Worm (Caenorhabditis elegans): ENCODE data around the gene F59F4.3.

F59F4.3 gene

ce11 chrX:15865868-15866555, 18.6 kb upstream of the F59F4.3 start, which contains the start of the genes csb-1 and F53H4.4:
Gene csb-1 (minus strand): TSS chrX:15865918.
Gene F53H4.4 (plus strand): TSS chrX:15866387.
- TF ChIP-seq mep-1 (tag; optimal IDR thresholded peaks at IDR 0.05) (peak; percentile 84), nhr-28 (tag; optimal IDR thresholded peaks at IDR 0.05) (no peak), drap-1 (GFP tag; optimal IDR thresholded peaks at IDR 0.05) (no peak), sem-2 (GFP tag; optimal IDR thresholded peaks at IDR 0.05) (no peak), lin-13 (tag; optimal IDR thresholded peaks at IDR 0.05) (peak; percentile 37), pha-4 (tag; optimal IDR thresholded peaks at IDR 0.05) (no peak), elt-3 (tag; optimal IDR thresholded peaks at IDR 0.05) (no peak), unc-62 (GFP tag; optimal IDR thresholded peaks at IDR 0.05) (no peak), hlh-1 (tag; optimal IDR thresholded peaks at IDR 0.05) (no peak), nhr-76 (tag; optimal IDR thresholded peaks at IDR 0.05) (no peak), elt-1 (tag; optimal IDR thresholded peaks at IDR 0.05; ENCODE audit: borderline replicate concordance, insufficient read depth) (no peak), unc-39 (tag; optimal IDR thresholded peaks at IDR 0.05) (no peak), ztf-11 (tag; optimal IDR thresholded peaks at IDR 0.05) (no peak), blmp-1 (tag; optimal IDR thresholded peaks at IDR 0.05) (no peak), flh-1 (GFP tag; optimal IDR thresholded peaks at IDR 0.05) (no peak), cnd-1 (tag; optimal IDR thresholded peaks at IDR 0.05) (no peak), M03D4.4 (tag; optimal IDR thresholded peaks at IDR 0.05) (no peak), lsy-2 (tag; optimal IDR thresholded peaks at IDR 0.05) (peak; percentile 16), sptf-1 (tag; optimal IDR thresholded peaks at IDR 0.05) (peak; percentile 11), bed-3 (GFP tag; optimal IDR thresholded peaks at IDR 0.05) (no peak), mab-5 (tag; optimal IDR thresholded peaks at IDR 0.05) (no peak), ceh-83 (GFP tag; optimal IDR thresholded peaks at IDR 0.05) (no peak), zip-8 (tag; optimal IDR thresholded peaks at IDR 0.05) (no peak), nhr-12 (tag; optimal IDR thresholded peaks at IDR 0.05) (no peak), lin-32 (GFP tag; optimal IDR thresholded peaks at IDR 0.05) (no peak), tbx-8 (GFP tag; optimal IDR thresholded peaks at IDR 0.05) (no peak), snpc-4 (tag; optimal IDR thresholded peaks at IDR 0.05) (no peak), unc-120 (tag; optimal IDR thresholded peaks at IDR 0.05; ENCODE audit: poor library complexity, severe bottlenecking) (no peak), mls-2 (tag; optimal IDR thresholded peaks at IDR 0.05) (no peak), ceh-39 (tag; optimal IDR thresholded peaks at IDR 0.05) (no peak), nhr-2 (tag; optimal IDR thresholded peaks at IDR 0.05) (no peak), ceh-43 (GFP tag; optimal IDR thresholded peaks at IDR 0.05) (no peak)

ce11 chrX:15860556-15861008, 13.2 kb upstream of the F59F4.3 start, which contains the start of gene F53H4.6:
Gene F53H4.6 (minus strand): TSS chrX:15860606.
- TF ChIP-seq mls-2 (tag; optimal IDR thresholded peaks at IDR 0.05) (peak; percentile 30), lin-32 (GFP tag; optimal IDR thresholded peaks at IDR 0.05) (no peak), lsy-2 (tag; optimal IDR thresholded peaks at IDR 0.05) (peak; percentile 9), ceh-43 (GFP tag; optimal IDR thresholded peaks at IDR 0.05) (no peak), sem-2 (GFP tag; optimal IDR thresholded peaks at IDR 0.05) (no peak)

ce11 chrX:15856853-15857252, 9.5 kb upstream of the F59F4.3 start, which contains the start of gene F53H4.2:
Gene F53H4.2 (plus strand): TSS chrX:15857153.
- TF ChIP-seq M03D4.4 (tag; optimal IDR thresholded peaks at IDR 0.05) (no peak), blmp-1 (tag; optimal IDR thresholded peaks at IDR 0.05) (no peak), nhr-2 (tag; optimal IDR thresholded peaks at IDR 0.05) (no peak), ceh-39 (tag; optimal IDR thresholded peaks at IDR 0.05) (no peak), elt-1 (tag; optimal IDR thresholded peaks at IDR 0.05; ENCODE audit: borderline replicate concordance, insufficient read depth) (no peak), lin-32 (GFP tag; optimal IDR thresholded peaks at IDR 0.05) (no peak), tbx-8 (GFP tag; optimal IDR thresholded peaks at IDR 0.05) (no peak), sptf-1 (tag; optimal IDR thresholded peaks at IDR 0.05) (no peak), ces-1 (GFP tag; optimal IDR thresholded peaks at IDR 0.05) (no peak), sem-2 (GFP tag; optimal IDR thresholded peaks at IDR 0.05) (no peak), unc-62 (GFP tag; optimal IDR thresholded peaks at IDR 0.05) (no peak), unc-39 (tag; optimal IDR thresholded peaks at IDR 0.05) (no peak), pha-4 (tag; optimal IDR thresholded peaks at IDR 0.05) (no peak)

- no peak for TF ChIP-seq lsy-2 (tag; optimal IDR thresholded peaks at IDR 0.05)
- TF ChIP-seq lin-32 (GFP tag; optimal IDR thresholded peaks at IDR 0.05), result no peak
- no peak for TF ChIP-seq M03D4.4 (tag; optimal IDR thresholded peaks at IDR 0.05)
- no peak for TF ChIP-seq nhr-76 (tag; optimal IDR thresholded peaks at IDR 0.05)
- no peak for TF ChIP-seq ham-2 (GFP tag; optimal IDR thresholded peaks at IDR 0.05)
- TF ChIP-seq sem-2 (GFP tag; optimal IDR thresholded peaks at IDR 0.05), result no peak
- TF ChIP-seq sptf-1 (tag; optimal IDR thresholded peaks at IDR 0.05), result no peak
- no peak for TF ChIP-seq nhr-28 (tag; optimal IDR thresholded peaks at IDR 0.05)
- no peak for TF ChIP-seq ceh-39 (tag; optimal IDR thresholded peaks at IDR 0.05)
- TF ChIP-seq nhr-2 (tag; optimal IDR thresholded peaks at IDR 0.05), result no peak
- no peak for TF ChIP-seq ces-1 (GFP tag; optimal IDR thresholded peaks at IDR 0.05)
- TF ChIP-seq ceh-43 (GFP tag; optimal IDR thresholded peaks at IDR 0.05), result no peak
- TF ChIP-seq mep-1 (tag; optimal IDR thresholded peaks at IDR 0.05), result no peak
- no peak for TF ChIP-seq pha-4 (tag; optimal IDR thresholded peaks at IDR 0.05)
- no peak for TF ChIP-seq mls-2 (tag; optimal IDR thresholded peaks at IDR 0.05)
Measured at ce11 chrX:15851013-15851412, 3.6 kb upstream of the F59F4.3 start.

Data from whole organism, mixed stage, embryonic.